Fruit fly (Drosophila melanogaster) whole organism, embryonic: ENCODE results near the gene MED27.
A peak's percentile ranks its signal among the peaks of the same experiment; 100 is the strongest.

Source experiments
- Antp ChIP-seq: fragments of 200-800 bp; sonication (Bioruptor generic); optimal IDR thresholded peaks from 3 replicates; lab custom pipeline; 2016; ENCODE audit warnings: missing biosample characterization, missing genetic modification characterization
- BtbVII ChIP-seq: fragments of 200-800 bp; sonication (Bioruptor generic); optimal IDR thresholded peaks from 3 replicates; lab custom pipeline; 2017; ENCODE audit warnings: missing biosample characterization, mild to moderate bottlenecking, missing genetic modification characterization
- CG10462 ChIP-seq: fragments of 200-800 bp; sonication (Bioruptor generic); optimal IDR thresholded peaks from 2 replicates; lab custom pipeline; 2016; ENCODE audit warnings: missing biosample characterization, missing genetic modification characterization
- CG10543 ChIP-seq: fragments of 200-800 bp; sonication (Bioruptor generic); optimal IDR thresholded peaks from 3 replicates; lab custom pipeline; 2017; ENCODE audit warnings: missing biosample characterization, mild to moderate bottlenecking, missing genetic modification characterization, moderate library complexity
- CG12219 ChIP-seq: fragments of 200-800 bp; sonication (Bioruptor generic); optimal IDR thresholded peaks from 3 replicates; lab custom pipeline; 2018; ENCODE audit warnings: missing biosample characterization, mild to moderate bottlenecking, missing genetic modification characterization
- CG13424 ChIP-seq: fragments of 200-800 bp; sonication (Bioruptor generic); optimal IDR thresholded peaks from 2 replicates; lab custom pipeline; 2019; ENCODE audit warnings: missing biosample characterization, mild to moderate bottlenecking, missing genetic modification characterization, moderate library complexity
- CG14860 ChIP-seq: fragments of 200-800 bp; sonication (Bioruptor generic); IDR thresholded peaks from 3 replicates; pipeline ENCODE4 v1.3.6; 2022; ENCODE audit warnings: missing biosample characterization, missing genetic modification characterization; ENCODE audit not compliant: partially characterized antibody
- CG1647 ChIP-seq: fragments of 200-800 bp; sonication (Bioruptor generic); optimal IDR thresholded peaks from 3 replicates; lab custom pipeline; 2016; ENCODE audit warnings: missing biosample characterization, missing genetic modification characterization
- CG17328 ChIP-seq: fragments of 200-800 bp; sonication (Bioruptor generic); IDR thresholded peaks from 2 replicates; pipeline ENCODE4 v1.3.6; 2022; ENCODE audit warnings: missing biosample characterization, missing genetic modification characterization
- CG2712 ChIP-seq: fragments of 200-800 bp; optimal IDR thresholded peaks from 3 replicates; lab custom pipeline; 2019; ENCODE audit warnings: missing biosample characterization, mild to moderate bottlenecking, missing genetic modification characterization, moderate library complexity
- CG2889 ChIP-seq: fragments of 200-800 bp; sonication (Bioruptor generic); IDR thresholded peaks from 3 replicates; pipeline ENCODE4 v1.3.6; 2022; ENCODE audit warnings: missing biosample characterization, missing genetic modification characterization
- CG33213 ChIP-seq: fragments of 200-800 bp; sonication (Bioruptor generic); optimal IDR thresholded peaks from 3 replicates; lab custom pipeline; 2016; ENCODE audit warnings: missing biosample characterization, missing genetic modification characterization
- CG34376 ChIP-seq: fragments of 200-800 bp; sonication (Bioruptor generic); optimal IDR thresholded peaks from 2 replicates; lab custom pipeline; 2018; ENCODE audit warnings: missing biosample characterization, mild to moderate bottlenecking, missing genetic modification characterization
- CG3995 ChIP-seq: fragments of 200-800 bp; sonication (Bioruptor generic); optimal IDR thresholded peaks from 3 replicates; lab custom pipeline; 2016; ENCODE audit warnings: missing biosample characterization, missing genetic modification characterization
- CG4282 ChIP-seq: fragments of 200-800 bp; sonication (Bioruptor generic); optimal IDR thresholded peaks from 2 replicates; lab custom pipeline; 2016; ENCODE audit warnings: missing biosample characterization, missing genetic modification characterization
- CG4730 ChIP-seq: fragments of 200-800 bp; sonication (Bioruptor generic); IDR thresholded peaks from 2 replicates; pipeline ENCODE4 v1.3.6; 2022; ENCODE audit warnings: missing biosample characterization, missing genetic modification characterization
- CG4854 ChIP-seq: fragments of 200-800 bp; sonication (Bioruptor generic); optimal IDR thresholded peaks from 2 replicates; lab custom pipeline; 2016; ENCODE audit warnings: missing biosample characterization, missing genetic modification characterization, inconsistent platforms
- CG6683 ChIP-seq: fragments of 200-800 bp; sonication (Bioruptor generic); optimal IDR thresholded peaks from 2 replicates; lab custom pipeline; 2017; ENCODE audit warnings: missing biosample characterization, mild to moderate bottlenecking, missing genetic modification characterization, missing genetic modification reagents
- CG7372 ChIP-seq: fragments of 200-800 bp; sonication (Bioruptor generic); IDR thresholded peaks from 2 replicates; pipeline ENCODE4 v1.3.6; 2022; ENCODE audit warnings: missing biosample characterization, missing genetic modification characterization
- Deaf1 ChIP-seq: fragments of 200-800 bp; optimal IDR thresholded peaks from 3 replicates; lab custom pipeline; 2019; ENCODE audit warnings: missing biosample characterization, mild to moderate bottlenecking, missing genetic modification characterization, moderate library complexity
- E2f1 ChIP-seq: fragments of 200-800 bp; sonication (Bioruptor generic); IDR thresholded peaks from 2 replicates; pipeline ENCODE4 v1.3.6; 2022; ENCODE audit warnings: missing biosample characterization, missing genetic modification characterization
- ERR ChIP-seq: fragments of 200-800 bp; sonication (Bioruptor generic); optimal IDR thresholded peaks from 2 replicates; lab custom pipeline; 2016; ENCODE audit warnings: missing biosample characterization, missing genetic modification characterization
- Mrtf ChIP-seq: fragments of 200-800 bp; sonication (Bioruptor generic); IDR thresholded peaks from 3 replicates; pipeline ENCODE4 v1.3.6; 2022; ENCODE audit warnings: missing biosample characterization, missing genetic modification characterization
- NK7.1 ChIP-seq: fragments of 200-800 bp; sonication (Bioruptor generic); optimal IDR thresholded peaks from 3 replicates; lab custom pipeline; 2016; ENCODE audit warnings: missing biosample characterization, missing genetic modification characterization
- Usf ChIP-seq: fragments of 200-800 bp; sonication (Bioruptor generic); optimal IDR thresholded peaks from 2 replicates; lab custom pipeline; 2017; ENCODE audit warnings: missing genotype, missing biosample characterization, missing genetic modification characterization
- Xbp1 ChIP-seq: fragments of 200-800 bp; sonication (Bioruptor generic); optimal IDR thresholded peaks from 3 replicates; lab custom pipeline; 2016; ENCODE audit warnings: missing biosample characterization, mild to moderate bottlenecking, missing genetic modification characterization
- aop ChIP-seq: fragments of 200-800 bp; sonication (Bioruptor generic); IDR thresholded peaks from 2 replicates; pipeline ENCODE4 v1.3.6; 2022; ENCODE audit warnings: missing biosample characterization, missing genetic modification characterization
- ase ChIP-seq: fragments of 200-800 bp; sonication (Bioruptor generic); IDR thresholded peaks from 3 replicates; pipeline ENCODE4 v1.3.6; 2022; ENCODE audit warnings: missing biosample characterization, missing genetic modification characterization
- ci ChIP-seq: fragments of 200-800 bp; sonication (Bioruptor generic); IDR thresholded peaks from 3 replicates; pipeline ENCODE4 v1.3.6; 2022; ENCODE audit warnings: missing biosample characterization, missing genetic modification characterization
- crp ChIP-seq, 2 experiments: fragments of 200-800 bp; sonication (Bioruptor generic); optimal IDR thresholded peaks; 2 replicates in 1 of 2; 3 replicates in 1 of 2; lab custom pipeline; 2017; ENCODE audit warnings: missing biosample characterization in 2 of 2, missing genetic modification characterization in 2 of 2, mild to moderate bottlenecking in 1 of 2, moderate library complexity in 1 of 2
- cwo ChIP-seq: fragments of 200-800 bp; sonication (Bioruptor generic); optimal IDR thresholded peaks from 3 replicates; lab custom pipeline; 2017; ENCODE audit warnings: missing biosample characterization, missing genetic modification characterization, mild to moderate bottlenecking, moderate library complexity, missing genetic modification reagents
- dati ChIP-seq: fragments of 200-800 bp; sonication (Bioruptor generic); IDR thresholded peaks from 2 replicates; pipeline ENCODE4 v1.3.6; 2022; ENCODE audit warnings: missing biosample characterization, missing genetic modification characterization
- fd96Cb ChIP-seq: fragments of 200-800 bp; sonication (Bioruptor generic); optimal IDR thresholded peaks from 2 replicates; lab custom pipeline; 2018; ENCODE audit warnings: missing biosample characterization, mild to moderate bottlenecking, missing genetic modification characterization, moderate library complexity
- gfzf ChIP-seq: fragments of 200-800 bp; sonication (Bioruptor generic); optimal IDR thresholded peaks from 2 replicates; lab custom pipeline; 2016; ENCODE audit warnings: missing biosample characterization, mild to moderate bottlenecking, missing genetic modification characterization, moderate library complexity
- grau ChIP-seq: fragments of 200-800 bp; optimal IDR thresholded peaks from 3 replicates; lab custom pipeline; 2019; ENCODE audit warnings: missing biosample characterization, mild to moderate bottlenecking, missing genetic modification characterization, moderate library complexity
- gsb-n ChIP-seq: fragments of 200-800 bp; sonication (Bioruptor generic); optimal IDR thresholded peaks from 3 replicates; lab custom pipeline; 2018; ENCODE audit warnings: missing biosample characterization, mild to moderate bottlenecking, missing genetic modification characterization
- hkb ChIP-seq, 2 experiments: fragments of 200-800 bp in 1 of 2; fragments of >200 bp in 1 of 2; sonication (Bioruptor generic) in 1 of 2; IDR thresholded peaks in 1 of 2; optimal IDR thresholded peaks in 1 of 2; 2 replicates each; pipeline versions ENCODE4 v1.3.6 to Lab custom; 2017 to 2022; ENCODE audit warnings: missing biosample characterization in 1 of 2, missing genetic modification characterization in 1 of 2
- lilli ChIP-seq: fragments of 200-800 bp; sonication (Bioruptor generic); optimal IDR thresholded peaks from 3 replicates; lab custom pipeline; 2016; ENCODE audit warnings: missing biosample characterization, missing genetic modification characterization
- nau ChIP-seq: fragments of 200-800 bp; sonication (Bioruptor generic); optimal IDR thresholded peaks from 3 replicates; lab custom pipeline; 2017; ENCODE audit warnings: missing biosample characterization, mild to moderate bottlenecking, missing genetic modification characterization, missing genetic modification reagents
- pan ChIP-seq, 4 experiments: fragments of >200 bp in 3 of 4; fragments of 200-800 bp in 1 of 4; sonication (Bioruptor generic) in 1 of 4; optimal IDR thresholded peaks in 3 of 4; IDR thresholded peaks in 1 of 4; 2 replicates each; pipeline versions ENCODE4 v1.3.6 to Lab custom; 2017 to 2022; ENCODE audit warnings: missing biosample characterization in 2 of 4, missing genetic modification characterization in 2 of 4, mixed read lengths in 1 of 4
- peb ChIP-seq: fragments of 200-800 bp; sonication (Bioruptor generic); IDR thresholded peaks from 2 replicates; pipeline ENCODE4 v1.3.6; 2022; ENCODE audit warnings: missing biosample characterization, missing genetic modification characterization
- sna ChIP-seq: fragments of 200-800 bp; sonication (Bioruptor generic); IDR thresholded peaks from 2 replicates; pipeline ENCODE4 v1.3.6; 2022; ENCODE audit warnings: missing biosample characterization, missing genetic modification characterization; ENCODE audit not compliant: partially characterized antibody
- sug ChIP-seq: fragments of 200-800 bp; optimal IDR thresholded peaks from 2 replicates; lab custom pipeline; 2019; ENCODE audit warnings: missing biosample characterization, mild to moderate bottlenecking, missing genetic modification characterization, moderate library complexity
- trem ChIP-seq: fragments of 200-800 bp; optimal IDR thresholded peaks from 3 replicates; lab custom pipeline; 2019; ENCODE audit warnings: missing biosample characterization, mild to moderate bottlenecking, missing genetic modification characterization, moderate library complexity
- tx ChIP-seq: fragments of 200-800 bp; sonication (Bioruptor generic); optimal IDR thresholded peaks from 2 replicates; lab custom pipeline; 2016; ENCODE audit warnings: missing biosample characterization, missing genetic modification characterization
- wor ChIP-seq: fragments of 200-800 bp; sonication (Bioruptor generic); IDR thresholded peaks from 2 replicates; pipeline ENCODE4 v1.3.6; 2022; ENCODE audit warnings: missing biosample characterization, missing genetic modification characterization
- zen ChIP-seq: fragments of 200-800 bp; sonication (Bioruptor generic); optimal IDR thresholded peaks from 3 replicates; lab custom pipeline; 2018; ENCODE audit warnings: missing biosample characterization, mild to moderate bottlenecking, missing genetic modification characterization, moderate library complexity

MED27 gene

DNA sequence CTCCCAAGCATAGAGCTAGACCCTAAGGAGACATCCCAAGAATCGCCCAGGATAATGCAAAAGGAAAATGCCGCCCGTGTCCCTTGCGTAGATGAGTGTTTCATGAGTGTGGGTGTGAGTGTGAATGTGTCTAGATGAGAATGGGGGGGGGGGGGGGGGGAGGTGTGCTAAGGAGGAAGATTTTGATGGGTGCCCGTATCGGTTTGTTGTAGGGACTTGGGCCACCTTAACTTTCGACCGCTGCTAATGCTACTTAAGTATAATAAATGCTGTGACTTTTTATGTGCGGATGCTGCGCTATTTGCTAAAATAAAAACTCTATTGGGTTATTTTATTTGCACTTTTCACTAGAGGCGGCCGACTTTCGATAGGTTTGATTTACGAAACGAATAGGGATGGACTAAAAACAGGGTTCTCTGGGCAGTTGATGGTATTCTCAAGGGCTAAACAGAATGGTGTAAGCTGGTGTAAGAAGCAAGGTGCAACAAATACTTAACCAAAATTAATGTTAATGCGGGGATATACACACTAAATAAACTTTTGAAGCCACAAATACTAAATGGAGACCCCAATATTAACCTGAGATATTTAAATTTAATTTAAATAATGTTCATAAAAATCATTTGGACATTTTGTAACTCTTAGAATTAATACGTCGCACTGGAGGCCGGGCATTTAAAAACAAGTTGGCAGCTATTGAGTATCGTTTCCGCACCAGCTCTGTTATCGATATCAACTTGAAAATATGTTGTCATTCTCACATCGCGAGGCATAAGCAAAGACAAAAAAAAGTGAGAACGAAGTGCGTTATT is 14.2 kb downstream of the MED27 start, which contains the start of the genes Xe7 and Atg17 (continued):
- TF ChIP-seq gfzf (GFP tag; lab: Kevin White, UChicago): peak; percentile 24
- peak; percentile 76 for TF ChIP-seq hkb (optimal IDR thresholded peaks at IDR 0.05; lab: Kevin White, UChicago)
- peak; percentile 74 for TF ChIP-seq hkb (GFP tag; IDR thresholded peaks at IDR 0.05; lab: Robert Waterston, UW)
- TF ChIP-seq zen (tag; lab: Kevin White, UChicago): peak; percentile 83
- TF ChIP-seq CG2712 (tag; lab: Kevin White, UChicago): peak; percentile 91
- peak; percentile 95 for TF ChIP-seq sug (tag; lab: Kevin White, UChicago)
- peak; percentile 96 for TF ChIP-seq lilli (GFP tag; lab: Kevin White, UChicago)
- TF ChIP-seq peb (GFP tag; lab: Robert Waterston, UW): peak; percentile 73
- TF ChIP-seq ERR: peak; percentile 35
- peak; percentile 89 for TF ChIP-seq CG1647 (GFP tag; lab: Kevin White, UChicago)
- TF ChIP-seq BtbVII (GFP tag; lab: Kevin White, UChicago): peak; percentile 77
- peak; percentile 96 for TF ChIP-seq CG10543 (GFP tag; lab: Kevin White, UChicago)
- TF ChIP-seq CG4854 (GFP tag; lab: Kevin White, UChicago): peak; percentile 77
- peak; percentile 56 for TF ChIP-seq CG6683 (GFP tag; lab: Kevin White, UChicago)
- peak; percentile 85 for TF ChIP-seq ase
- peak; percentile 68 for TF ChIP-seq CG12219 (GFP tag; lab: Kevin White, UChicago)
- TF ChIP-seq CG10462: peak; percentile 80
- peak; percentile 88 for TF ChIP-seq tx
- peak; percentile 95 for TF ChIP-seq CG13424
- TF ChIP-seq aop: no peak
- peak; percentile 93 for TF ChIP-seq grau (tag; lab: Kevin White, UChicago)
- TF ChIP-seq CG17328 (GFP tag; lab: Robert Waterston, UW): peak; percentile 72
- TF ChIP-seq CG4730: peak; percentile 90
- TF ChIP-seq CG34376 (GFP tag; lab: Kevin White, UChicago): peak; percentile 68
- peak; percentile 87 for TF ChIP-seq Usf
- TF ChIP-seq Mrtf (GFP tag; lab: Robert Waterston, UW): peak; percentile 89; the same call in 2 of the 3 replicates
- no peak; the same call in 2 of the 3 replicates for TF ChIP-seq CG14860
- TF ChIP-seq CG33213 (GFP tag; lab: Kevin White, UChicago): peak; percentile 68
- peak; percentile 94 for TF ChIP-seq CG7372 (GFP tag; lab: Robert Waterston, UW)
- peak; percentile 90 for TF ChIP-seq E2f1
- TF ChIP-seq CG2889 (GFP tag; lab: Robert Waterston, UW): peak; percentile 91
- TF ChIP-seq wor: peak; percentile 85
- peak in 1 of 2 experiments; percentile 45 for TF ChIP-seq crp (GFP tag; optimal IDR thresholded peaks at IDR 0.05; lab: Kevin White, UChicago)
- no peak for TF ChIP-seq gsb-n
- TF ChIP-seq cwo (GFP tag; lab: Kevin White, UChicago): peak; percentile 68
- peak; percentile 61 for TF ChIP-seq CG4282
- peak; percentile 80 for TF ChIP-seq ci (GFP tag; lab: Robert Waterston, UW)
- peak; percentile 58 for TF ChIP-seq Deaf1 (tag; lab: Kevin White, UChicago)
- peak; percentile 93 for TF ChIP-seq Antp
- peak; percentile 64 for TF ChIP-seq CG3995
- peak; percentile 44 for TF ChIP-seq nau (GFP tag; lab: Kevin White, UChicago)
- TF ChIP-seq NK7.1: peak; percentile 52
- TF ChIP-seq fd96Cb (tag; lab: Kevin White, UChicago): peak; percentile 93
- TF ChIP-seq pan (optimal IDR thresholded peaks at IDR 0.05; lab: Kevin White, UChicago): no peak
- TF ChIP-seq pan (GFP tag; optimal IDR thresholded peaks at IDR 0.05 in 1 of 2, IDR thresholded peaks at IDR 0.05 in 1 of 2): peak in 1 of 2 experiments; percentile 91
- peak; percentile 68 for TF ChIP-seq dati (GFP tag; lab: Robert Waterston, UW)
- 0 out of 2 replicates have a peak, but pooled peaks have one; percentile 35 for TF ChIP-seq sna (GFP tag; lab: Robert Waterston, UW)
- peak; percentile 95 for TF ChIP-seq Xbp1 (GFP tag; lab: Kevin White, UChicago)
- TF ChIP-seq trem (tag; lab: Kevin White, UChicago): peak; percentile 99
